Fruit fly (Drosophila melanogaster): ENCODE results near the gene Mcm2.

Mcm2 gene

dm6 chr3R:8250166-8250733 lies 14.5 kb upstream of the Mcm2 start, which contains the start of gene mtg (continued):
- TF ChIP-seq unpg (GFP tag; optimal IDR thresholded peaks at IDR 0.05) (no peak), zen2 (GFP tag; IDR thresholded peaks at IDR 0.05; ENCODE audit: partially characterized antibody) (no peak), gsb-n (tag; optimal IDR thresholded peaks at IDR 0.05) (no peak), CG9797 (GFP tag; optimal IDR thresholded peaks at IDR 0.05) (no peak), CG13424 (tag; optimal IDR thresholded peaks at IDR 0.05) (no peak), CG9215 (GFP tag; IDR thresholded peaks at IDR 0.05) (no peak), CG8290 (GFP tag; optimal IDR thresholded peaks at IDR 0.05) (no peak), CG8290 (tag; optimal IDR thresholded peaks at IDR 0.05) (peak in 1 of 2 experiments; percentile 15), aop (GFP tag; IDR thresholded peaks at IDR 0.05) (no peak), Deaf1 (tag; optimal IDR thresholded peaks at IDR 0.05) (peak; percentile 95), ATbp (GFP tag; optimal IDR thresholded peaks at IDR 0.05) (no peak), CG3847 (GFP tag; IDR thresholded peaks at IDR 0.05) (no peak), CG14441 (GFP tag; IDR thresholded peaks at IDR 0.05) (no peak), wor (GFP tag; IDR thresholded peaks at IDR 0.05) (no peak), CG1832 (GFP tag; optimal IDR thresholded peaks at IDR 0.05) (no peak), E2f1 (GFP tag; IDR thresholded peaks at IDR 0.05) (0 out of 2 replicates have a peak, but pooled peaks have one; percentile 23), Trl (optimal IDR thresholded peaks at IDR 0.05) (peak in 1 of 2 experiments; percentile 20), Trl (GFP tag; optimal IDR thresholded peaks at IDR 0.05) (no peak), Hand (GFP tag; optimal IDR thresholded peaks at IDR 0.05) (no peak), CG1529 (GFP tag; optimal IDR thresholded peaks at IDR 0.05) (peak; percentile 69), CG6791 (GFP tag; IDR thresholded peaks at IDR 0.05; ENCODE audit: partially characterized antibody) (no peak), sens (GFP tag) (peak; percentile 16), Ets65A (GFP tag) (no peak), chinmo (GFP tag; IDR thresholded peaks at IDR 0.05; ENCODE audit: partially characterized antibody) (0 out of 4 replicates have a peak, but pooled peaks have one; percentile 35), HLH3B (GFP tag; IDR thresholded peaks at IDR 0.05) (no peak; the same call in 1 of the 2 replicates), NK7.1 (GFP tag; optimal IDR thresholded peaks at IDR 0.05) (no peak), gfzf (GFP tag; optimal IDR thresholded peaks at IDR 0.05) (no peak), bbx (GFP tag; IDR thresholded peaks at IDR 0.05; ENCODE audit: partially characterized antibody) (no peak), Elba2 (GFP tag; optimal IDR thresholded peaks at IDR 0.05) (no peak), CG14710 (tag; optimal IDR thresholded peaks at IDR 0.05) (no peak), grn (GFP tag; optimal IDR thresholded peaks at IDR 0.05) (no peak)

- peak; percentile 19 for TF ChIP-seq pros (GFP tag; optimal IDR thresholded peaks at IDR 0.05)
- TF ChIP-seq cad (GFP tag; optimal IDR thresholded peaks at IDR 0.05): peak; percentile 36
- TF ChIP-seq Awh (GFP tag; IDR thresholded peaks at IDR 0.05): peak; percentile 27; the same call in 1 of the 2 replicates
- TF ChIP-seq gcm (GFP tag; optimal IDR thresholded peaks at IDR 0.05): no peak
- 0 out of 2 replicates have a peak, but pooled peaks have one; percentile 12 for TF ChIP-seq onecut (GFP tag; IDR thresholded peaks at IDR 0.05)
- TF ChIP-seq CG1233 (GFP tag; optimal IDR thresholded peaks at IDR 0.05): no peak
- no peak for TF ChIP-seq CG11247 (GFP tag; IDR thresholded peaks at IDR 0.05)
- peak in 1 of 2 experiments; percentile 16 for TF ChIP-seq Trl (optimal IDR thresholded peaks at IDR 0.05)
- TF ChIP-seq Trl (GFP tag; optimal IDR thresholded peaks at IDR 0.05): no peak
- peak in 1 of 2 experiments; percentile 83 for TF ChIP-seq tll (GFP tag; optimal IDR thresholded peaks at IDR 0.05)
- no peak for TF ChIP-seq CG9727 (GFP tag; optimal IDR thresholded peaks at IDR 0.05)
- TF ChIP-seq CG9215 (GFP tag; IDR thresholded peaks at IDR 0.05): no peak
- TF ChIP-seq twi (tag; optimal IDR thresholded peaks at IDR 0.05): no peak
- no peak for TF ChIP-seq Rfx (GFP tag; IDR thresholded peaks at IDR 0.05)
- no peak for TF ChIP-seq Dek (tag; optimal IDR thresholded peaks at IDR 0.05)
- peak; percentile 32 for TF ChIP-seq zen (tag; optimal IDR thresholded peaks at IDR 0.05)
- no peak for TF ChIP-seq mam (GFP tag; optimal IDR thresholded peaks at IDR 0.05)
- peak; percentile 14 for TF ChIP-seq CG14710 (tag; optimal IDR thresholded peaks at IDR 0.05)
- 0 out of 2 replicates have a peak, but pooled peaks have one; percentile 18 for TF ChIP-seq E2f1 (GFP tag; IDR thresholded peaks at IDR 0.05)
- TF ChIP-seq sr (GFP tag; IDR thresholded peaks at IDR 0.05): peak; percentile 89; the same call in 2 of the 3 replicates
- TF ChIP-seq HLHmδ (GFP tag; optimal IDR thresholded peaks at IDR 0.05): peak; percentile 77
- TF ChIP-seq vvl (GFP tag; IDR thresholded peaks at IDR 0.05): peak; percentile 39; the same call in 1 of the 2 replicates
- TF ChIP-seq ro (GFP tag; IDR thresholded peaks at IDR 0.05): no peak
- peak; percentile 99 for TF ChIP-seq Blimp-1 (GFP tag; optimal IDR thresholded peaks at IDR 0.05)
- no peak for TF ChIP-seq kay (GFP tag; optimal IDR thresholded peaks at IDR 0.05)
These were observed 13.2 kb upstream of the Mcm2 start for dm6 chr3R:8251532-8251931.

Measured in whole organism, embryonic.